Worm (Caenorhabditis elegans) whole organism, early embryonic: Measurements from ENCODE around the gene W02F12.8.

Source experiments
- ama-1 ChIP-seq: fragments of 150-350 bp; optimal IDR thresholded peaks from 2 replicates; lab custom pipeline; 2014
- ceh-13 ChIP-seq: fragments of 200-800 bp; sonication (Bioruptor generic); optimal IDR thresholded peaks from 2 replicates; lab custom pipeline; 2018; ENCODE audit warnings: mild to moderate bottlenecking, missing genetic modification characterization, missing compliant biosample characterization
- ceh-36 ChIP-seq: sonication (generic microtip); optimal IDR thresholded peaks from 2 replicates; lab custom pipeline; 2016; ENCODE audit warnings: missing genetic modification characterization, inconsistent platforms, missing compliant biosample characterization
- ets-7 ChIP-seq: sonication (generic microtip); optimal IDR thresholded peaks from 2 replicates; lab custom pipeline; 2016; ENCODE audit warnings: missing genotype, missing genetic modification characterization, missing compliant biosample characterization
- flt-1 ChIP-seq: fragments of 200-800 bp; sonication (Bioruptor generic); IDR thresholded peaks from 2 replicates; pipeline ENCODE4 v1.3.6; 2022; ENCODE audit warnings: missing genetic modification characterization, missing compliant biosample characterization
- hmbx-1 ChIP-seq: sonication (generic microtip); optimal IDR thresholded peaks from 2 replicates; lab custom pipeline; 2016; ENCODE audit warnings: mild to moderate bottlenecking, missing genetic modification characterization, missing compliant biosample characterization
- hmg-4 ChIP-seq: fragments of 200-800 bp; sonication (Bioruptor generic); optimal IDR thresholded peaks from 2 replicates; lab custom pipeline; 2018; ENCODE audit warnings: mild to moderate bottlenecking, missing genetic modification characterization, missing compliant biosample characterization
- hnd-1 ChIP-seq: sonication (generic microtip); optimal IDR thresholded peaks from 2 replicates; lab custom pipeline; 2016; ENCODE audit warnings: missing genetic modification characterization, missing compliant biosample characterization
- pes-1 ChIP-seq: fragments of 200-800 bp; sonication (Bioruptor generic); IDR thresholded peaks from 2 replicates; pipeline ENCODE4 v1.3.6; 2022; ENCODE audit warnings: missing genetic modification reagents, missing genetic modification characterization, missing compliant biosample characterization
- scrt-1 ChIP-seq: fragments of 200-800 bp; sonication (Bioruptor generic); IDR thresholded peaks from 2 replicates; pipeline ENCODE4 v1.3.6; 2022; ENCODE audit warnings: missing genetic modification characterization, missing compliant biosample characterization
- sea-1 ChIP-seq: fragments of 200-800 bp; sonication (Bioruptor generic); conservative IDR thresholded peaks from 2 replicates; pipeline ENCODE4 v1.3.6; 2022; ENCODE audit warnings: missing genetic modification characterization, missing compliant biosample characterization
- tbx-11 ChIP-seq: fragments of 200-800 bp; sonication (Bioruptor generic); IDR thresholded peaks from 2 replicates; pipeline ENCODE4 v1.3.6; 2022; ENCODE audit warnings: missing genetic modification characterization, missing compliant biosample characterization
- tbx-37 ChIP-seq: fragments of 200-800 bp; sonication (Bioruptor generic); conservative IDR thresholded peaks from 2 replicates; pipeline ENCODE4 v1.3.6; 2022; ENCODE audit warnings: missing genetic modification reagents, missing genetic modification characterization, missing compliant biosample characterization
- tra-4 ChIP-seq: sonication (generic microtip); optimal IDR thresholded peaks from 2 replicates; lab custom pipeline; 2017; ENCODE audit warnings: missing genetic modification characterization, missing compliant biosample characterization

DNA sequence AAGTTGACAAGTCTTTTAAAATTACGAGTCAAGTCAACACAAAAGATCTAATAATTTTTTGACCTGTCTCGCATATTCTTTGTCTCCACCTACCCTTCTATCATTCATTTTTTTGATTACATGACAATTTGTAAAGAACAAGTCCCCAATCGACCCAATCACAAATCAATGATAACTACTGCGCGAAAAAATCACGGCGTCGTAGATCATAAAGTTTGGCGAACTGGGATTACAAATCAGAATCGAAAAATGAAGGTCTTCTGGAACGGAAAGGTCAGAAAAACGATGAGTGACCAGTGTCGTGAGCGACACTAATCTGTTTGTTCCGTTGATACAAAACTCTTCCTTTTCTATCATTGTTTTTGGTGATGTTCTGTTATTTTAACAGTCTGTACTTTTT lies 4.5 kb downstream of the W02F12.8 start:
- TF ChIP-seq scrt-1 (GFP tag; lab: Robert Waterston, UW), result no peak
- TF ChIP-seq ceh-13, result no peak
- no peak for TF ChIP-seq ama-1 (lab: Kevin White, UChicago)
- no peak for TF ChIP-seq hnd-1 (tag; lab: Kevin White, UChicago)
- TF ChIP-seq sea-1 (GFP tag; lab: Robert Waterston, UW), result no peak
- TF ChIP-seq tra-4, result no peak
- no peak for TF ChIP-seq hmbx-1 (tag; lab: Kevin White, UChicago)
- TF ChIP-seq flt-1 (GFP tag; lab: Robert Waterston, UW), result no peak
- TF ChIP-seq hmg-4 (GFP tag; lab: Kevin White, UChicago), result no peak
- no peak for TF ChIP-seq tbx-37 (GFP tag; lab: Robert Waterston, UW)
- TF ChIP-seq ceh-36, result no peak
- TF ChIP-seq pes-1 (GFP tag; lab: Robert Waterston, UW), result no peak
- no peak for TF ChIP-seq ets-7 (tag; lab: Kevin White, UChicago)
- TF ChIP-seq tbx-11 (GFP tag; lab: Robert Waterston, UW), result no peak
